Fruit fly (Drosophila melanogaster): ENCODE data around the gene CG11069.

- TF ChIP-seq pan (optimal IDR thresholded peaks at IDR 0.05) (no peak), Myc (optimal IDR thresholded peaks at IDR 0.05) (no peak), foxo (GFP tag; optimal IDR thresholded peaks at IDR 0.05) (peak in 1 of 2 experiments; percentile 87), rgr (GFP tag; optimal IDR thresholded peaks at IDR 0.05) (peak; percentile 81), usp (GFP tag; optimal IDR thresholded peaks at IDR 0.05) (no peak), psq (GFP tag; optimal IDR thresholded peaks at IDR 0.05) (peak; percentile 72), Dfd (GFP tag; optimal IDR thresholded peaks at IDR 0.05) (no peak), N (GFP tag; optimal IDR thresholded peaks at IDR 0.05) (peak; percentile 70), lola (GFP tag; optimal IDR thresholded peaks at IDR 0.05) (no peak)
These were observed 18.4 kb upstream of the CG11069 start, which contains the start of gene CG3744 for dm6 chr3R:24875939-24876842.
